Worm (Caenorhabditis elegans) whole organism, young adult: ENCODE data around the gene nhr-120.
A peak's percentile ranks its signal among the peaks of the same experiment; 100 is the strongest.

ENCODE experiments used
- B0261.1 ChIP-seq: sonication (generic microtip); optimal IDR thresholded peaks from 2 replicates; lab custom pipeline; 2016; ENCODE audit warnings: mild to moderate bottlenecking, missing genetic modification characterization, moderate library complexity, missing compliant biosample characterization
- C06A6.2 ChIP-seq: fragments of 200-800 bp; sonication (Bioruptor generic); conservative IDR thresholded peaks from 2 replicates; pipeline ENCODE4 v1.3.6; 2022; ENCODE audit warnings: missing genetic modification characterization, missing compliant biosample characterization
- D2030.7 ChIP-seq: fragments of 200-800 bp; sonication (Bioruptor generic); IDR thresholded peaks from 2 replicates; pipeline ENCODE4 v1.3.6; 2022; ENCODE audit warnings: missing genetic modification reagents, missing genetic modification characterization, missing compliant biosample characterization
- F10E7.11 ChIP-seq: sonication (generic microtip); optimal IDR thresholded peaks from 2 replicates; lab custom pipeline; 2017; ENCODE audit warnings: mild to moderate bottlenecking, missing genetic modification characterization, moderate library complexity, missing compliant biosample characterization
- F23B12.7 ChIP-seq: sonication (generic microtip); optimal IDR thresholded peaks from 2 replicates; lab custom pipeline; 2017; ENCODE audit warnings: missing genetic modification characterization, mild to moderate bottlenecking, missing compliant biosample characterization, antibody characterized with exemption, moderate library complexity; ENCODE audit not compliant: insufficient read depth
- F37B4.10 ChIP-seq: fragments of 200-800 bp; sonication (Bioruptor generic); IDR thresholded peaks from 2 replicates; pipeline ENCODE4 v1.3.6; 2022; ENCODE audit warnings: missing genetic modification characterization, missing compliant biosample characterization
- F49E8.2 ChIP-seq: sonication (generic microtip); optimal IDR thresholded peaks from 3 replicates; lab custom pipeline; 2017; ENCODE audit warnings: missing genetic modification characterization, mild to moderate bottlenecking, missing compliant biosample characterization, antibody characterized with exemption, moderate library complexity; ENCODE audit not compliant: insufficient read depth
- F57A8.1 ChIP-seq: fragments of 200-800 bp; sonication (Bioruptor generic); optimal IDR thresholded peaks from 2 replicates; lab custom pipeline; 2018; ENCODE audit warnings: mild to moderate bottlenecking, missing genetic modification characterization, moderate library complexity, missing compliant biosample characterization
- F57C9.4 ChIP-seq: sonication (generic microtip); optimal IDR thresholded peaks from 2 replicates; lab custom pipeline; 2017; ENCODE audit warnings: mild to moderate bottlenecking, missing genetic modification characterization, missing compliant biosample characterization
- K12H6.12 ChIP-seq: fragments of 200-800 bp; sonication (Bioruptor generic); optimal IDR thresholded peaks from 2 replicates; lab custom pipeline; 2018; ENCODE audit warnings: mild to moderate bottlenecking, missing genetic modification characterization, missing compliant biosample characterization
- T26A5.8 ChIP-seq: sonication (generic microtip); optimal IDR thresholded peaks from 2 replicates; lab custom pipeline; 2016; ENCODE audit warnings: missing genetic modification characterization, missing compliant biosample characterization
- Y67H2A.10 ChIP-seq: fragments of 200-800 bp; sonication (Bioruptor generic); conservative IDR thresholded peaks from 2 replicates; pipeline ENCODE4 v1.3.6; 2022; ENCODE audit warnings: missing genetic modification reagents, missing genetic modification characterization, missing compliant biosample characterization
- Y79H2A.3 ChIP-seq: fragments of 200-800 bp; sonication (Bioruptor generic); conservative IDR thresholded peaks from 2 replicates; pipeline ENCODE4 v1.3.6; 2022; ENCODE audit warnings: missing genetic modification reagents, missing genetic modification characterization, missing compliant biosample characterization
- akir-1 ChIP-seq: fragments of 200-800 bp; sonication (Bioruptor generic); optimal IDR thresholded peaks from 2 replicates; lab custom pipeline; 2018; ENCODE audit warnings: mild to moderate bottlenecking, missing genetic modification characterization, moderate library complexity, missing compliant biosample characterization
- ama-1 ChIP-seq, 3 experiments: fragments of 150-350 bp in 1 of 3; sonication (generic microtip) in 2 of 3; optimal IDR thresholded peaks; 2 replicates each; lab custom pipeline; 2014 to 2018; ENCODE audit warnings: missing biosample characterization in 2 of 3, missing genetic modification characterization in 2 of 3, missing genetic modification reagents in 2 of 3
- aptf-3 ChIP-seq: fragments of 200-800 bp; sonication (Bioruptor generic); IDR thresholded peaks from 2 replicates; pipeline ENCODE4 v1.3.6; 2022; ENCODE audit warnings: missing genetic modification characterization, missing compliant biosample characterization
- atf-7 ChIP-seq: sonication (generic microtip); optimal IDR thresholded peaks from 2 replicates; lab custom pipeline; 2017; ENCODE audit warnings: mild to moderate bottlenecking, missing genetic modification characterization, missing compliant biosample characterization
- athp-1 ChIP-seq: sonication (generic microtip); optimal IDR thresholded peaks from 2 replicates; lab custom pipeline; 2017; ENCODE audit warnings: mild to moderate bottlenecking, missing genetic modification characterization, missing compliant biosample characterization
- ccch-3 ChIP-seq: fragments of 200-800 bp; sonication (Bioruptor generic); optimal IDR thresholded peaks from 2 replicates; lab custom pipeline; 2018; ENCODE audit warnings: mild to moderate bottlenecking, missing genetic modification characterization, missing compliant biosample characterization
- cebp-1 ChIP-seq, 2 experiments: fragments of 200-800 bp in 1 of 2; sonication (Bioruptor generic) in 1 of 2; sonication (generic microtip) in 1 of 2; IDR thresholded peaks in 1 of 2; optimal IDR thresholded peaks in 1 of 2; 2 replicates each; pipeline versions ENCODE4 v1.3.6 to Lab custom; 2017 to 2022; ENCODE audit warnings: missing compliant biosample characterization in 2 of 2, missing genetic modification characterization in 2 of 2, mild to moderate bottlenecking in 1 of 2, missing genetic modification reagents in 1 of 2, moderate library complexity in 1 of 2
- ceh-40 ChIP-seq: fragments of 200-800 bp; sonication (Bioruptor generic); IDR thresholded peaks from 2 replicates; pipeline ENCODE4 v1.3.6; 2022; ENCODE audit warnings: missing genetic modification characterization, missing compliant biosample characterization
- chd-7 ChIP-seq: sonication (generic microtip); optimal IDR thresholded peaks from 2 replicates; lab custom pipeline; 2016; ENCODE audit warnings: mild to moderate bottlenecking, missing genetic modification characterization, moderate library complexity, missing compliant biosample characterization
- die-1 ChIP-seq: sonication (generic microtip); optimal IDR thresholded peaks from 2 replicates; lab custom pipeline; 2016; ENCODE audit warnings: missing genotype, mild to moderate bottlenecking, missing genetic modification characterization, missing compliant biosample characterization
- dpff-1 ChIP-seq: sonication (generic microtip); optimal IDR thresholded peaks from 2 replicates; lab custom pipeline; 2017; ENCODE audit warnings: mild to moderate bottlenecking, missing genetic modification characterization, missing compliant biosample characterization
- efl-1 ChIP-seq: fragments of 150-350 bp; optimal IDR thresholded peaks from 2 replicates; lab custom pipeline; 2014; ENCODE audit warnings: missing biosample characterization, missing genetic modification reagents, missing genetic modification characterization
- hlh-26 ChIP-seq: fragments of 200-800 bp; sonication (Bioruptor generic); conservative IDR thresholded peaks from 2 replicates; pipeline ENCODE4 v1.3.6; 2022; ENCODE audit warnings: missing genetic modification reagents, missing genetic modification characterization, missing compliant biosample characterization
- hrde-1 ChIP-seq: sonication (generic microtip); optimal IDR thresholded peaks from 2 replicates; lab custom pipeline; 2016; ENCODE audit warnings: missing genetic modification characterization, mild to moderate bottlenecking, missing compliant biosample characterization, moderate library complexity, missing genotype, missing genetic modification reagents, borderline replicate concordance
- lin-40 ChIP-seq: sonication (generic microtip); optimal IDR thresholded peaks from 2 replicates; lab custom pipeline; 2016; ENCODE audit warnings: missing genetic modification characterization, mild to moderate bottlenecking, missing compliant biosample characterization, missing genotype, missing genetic modification reagents
- lir-1 ChIP-seq: fragments of 200-800 bp; sonication (Bioruptor generic); conservative IDR thresholded peaks from 2 replicates; pipeline ENCODE4 v1.3.6; 2022; ENCODE audit warnings: missing genetic modification reagents, missing genetic modification characterization, missing compliant biosample characterization
- mcd-1 ChIP-seq: fragments of 200-800 bp; sonication (Bioruptor generic); IDR thresholded peaks from 2 replicates; pipeline ENCODE4 v1.3.6; 2022; ENCODE audit warnings: missing genetic modification reagents, missing genetic modification characterization, missing compliant biosample characterization
- mes-4 ChIP-seq: sonication (generic microtip); optimal IDR thresholded peaks from 2 replicates; lab custom pipeline; 2016; ENCODE audit warnings: missing genotype, missing genetic modification characterization, missing compliant biosample characterization
- nfya-2 ChIP-seq: fragments of 200-800 bp; sonication (Bioruptor generic); IDR thresholded peaks from 2 replicates; pipeline ENCODE4 v1.3.6; 2022; ENCODE audit warnings: missing genetic modification reagents, missing genetic modification characterization, missing compliant biosample characterization
- nfyb-1 ChIP-seq: fragments of 200-800 bp; sonication (Bioruptor generic); IDR thresholded peaks from 2 replicates; pipeline ENCODE4 v1.3.6; 2022; ENCODE audit warnings: missing genetic modification reagents, missing genetic modification characterization, missing compliant biosample characterization
- nhr-179 ChIP-seq: sonication (generic microtip); optimal IDR thresholded peaks from 2 replicates; lab custom pipeline; 2016; ENCODE audit warnings: mild to moderate bottlenecking, missing genetic modification characterization, missing compliant biosample characterization
- nhr-90 ChIP-seq: sonication (generic microtip); optimal IDR thresholded peaks from 2 replicates; lab custom pipeline; 2016; ENCODE audit warnings: missing genotype, mild to moderate bottlenecking, missing genetic modification characterization, missing compliant biosample characterization
- rec-8 ChIP-seq, 2 experiments: sonication (generic microtip); optimal IDR thresholded peaks; 2 replicates each; lab custom pipeline; 2016; ENCODE audit warnings: mild to moderate bottlenecking in 2 of 2, missing genetic modification characterization in 2 of 2, missing genetic modification reagents in 2 of 2, missing genotype in 2 of 2, missing biosample characterization in 1 of 2, missing compliant biosample characterization in 1 of 2, moderate library complexity in 1 of 2
- snpc-1.3 ChIP-seq: sonication (generic microtip); optimal IDR thresholded peaks from 2 replicates; lab custom pipeline; 2017; ENCODE audit warnings: missing genetic modification characterization, mild to moderate bottlenecking, missing compliant biosample characterization, antibody characterized with exemption, moderate library complexity, missing genotype, missing genetic modification reagents; ENCODE audit not compliant: insufficient read depth
- snpc-3.4 ChIP-seq: sonication (generic microtip); optimal IDR thresholded peaks from 2 replicates; lab custom pipeline; 2017; ENCODE audit warnings: missing genetic modification characterization, mild to moderate bottlenecking, missing compliant biosample characterization, antibody characterized with exemption, moderate library complexity, missing genotype, missing genetic modification reagents
- tbp1 ChIP-seq: fragments of 200-800 bp; sonication (Bioruptor generic); optimal IDR thresholded peaks from 2 replicates; lab custom pipeline; 2018; ENCODE audit warnings: mild to moderate bottlenecking, missing genetic modification characterization, missing compliant biosample characterization
- tlf-1 ChIP-seq: fragments of 200-800 bp; sonication (Bioruptor generic); optimal IDR thresholded peaks from 2 replicates; lab custom pipeline; 2018; ENCODE audit warnings: mild to moderate bottlenecking, missing genetic modification characterization, missing compliant biosample characterization
- unc-130 ChIP-seq: sonication (generic microtip); optimal IDR thresholded peaks from 2 replicates; lab custom pipeline; 2016; ENCODE audit warnings: missing genetic modification reagents, missing genetic modification characterization, missing compliant biosample characterization
- unc-62 ChIP-seq: fragments of 150-350 bp; optimal IDR thresholded peaks from 2 replicates; lab custom pipeline; 2014; ENCODE audit warnings: missing biosample characterization, missing genetic modification reagents, missing genetic modification characterization
- xnd-1 ChIP-seq: sonication (generic microtip); optimal IDR thresholded peaks from 2 replicates; lab custom pipeline; 2016; ENCODE audit warnings: missing genotype, missing genetic modification reagents, missing genetic modification characterization, missing compliant biosample characterization
- zim-3 ChIP-seq: sonication (generic microtip); optimal IDR thresholded peaks from 2 replicates; lab custom pipeline; 2017; ENCODE audit warnings: mild to moderate bottlenecking, missing genetic modification characterization, moderate library complexity, missing compliant biosample characterization

Gene nhr-120

ce11 chrX:6597089-6597488, 43.3 kb downstream of the nhr-120 start, which contains the start of gene ttr-6:
Gene ttr-6, minus strand, starts transcription at chrX:6597121.
- no peak for TF ChIP-seq cebp-1 (GFP tag; IDR thresholded peaks at IDR 0.05; lab: Robert Waterston, UW)
- TF ChIP-seq cebp-1 (tag; optimal IDR thresholded peaks at IDR 0.05; lab: Kevin White, UChicago): no peak
- no peak for TF ChIP-seq xnd-1 (tag; lab: Kevin White, UChicago)
- TF ChIP-seq ccch-3 (GFP tag; lab: Kevin White, UChicago): no peak
- no peak for TF ChIP-seq efl-1
- TF ChIP-seq F23B12.7 (tag; lab: Kevin White, UChicago): no peak
- TF ChIP-seq dpff-1: no peak
- TF ChIP-seq chd-7 (tag; lab: Kevin White, UChicago): no peak
- TF ChIP-seq F57A8.1 (GFP tag; lab: Kevin White, UChicago): no peak
- no peak for TF ChIP-seq unc-130 (GFP tag; lab: Kevin White, UChicago)

- TF ChIP-seq F49E8.2 (tag; lab: Kevin White, UChicago) (no peak), T26A5.8 (tag; lab: Kevin White, UChicago) (peak; percentile 47), tbp1 (GFP tag; lab: Kevin White, UChicago) (peak; percentile 99), ceh-40 (GFP tag; lab: Robert Waterston, UW) (peak; percentile 83; the same call in 1 of the 2 replicates), akir-1 (no peak), athp-1 (tag; lab: Kevin White, UChicago) (peak; percentile 78), D2030.7 (peak; percentile 68), rec-8 (tag; optimal IDR thresholded peaks at IDR 0.05; lab: Kevin White, UChicago) (peak; percentile 78 to 91), hlh-26 (GFP tag; lab: Robert Waterston, UW) (no peak), F10E7.11 (tag; lab: Kevin White, UChicago) (no peak), die-1 (peak; percentile 89), nfyb-1 (GFP tag; lab: Robert Waterston, UW) (peak; percentile 87), dpff-1 (peak; percentile 32), nhr-179 (tag; lab: Kevin White, UChicago) (peak; percentile 67), mes-4 (tag; lab: Kevin White, UChicago) (peak; percentile 65), C06A6.2 (GFP tag; lab: Robert Waterston, UW) (no peak), snpc-3.4 (tag; lab: Kevin White, UChicago) (peak; percentile 87), mcd-1 (GFP tag; lab: Robert Waterston, UW) (peak; percentile 54; the same call in 1 of the 2 replicates), B0261.1 (tag; lab: Kevin White, UChicago) (peak; percentile 96), aptf-3 (GFP tag; lab: Robert Waterston, UW) (peak; percentile 88; the same call in 1 of the 2 replicates), nhr-90 (tag; lab: Kevin White, UChicago) (peak; percentile 87), lin-40 (tag; lab: Kevin White, UChicago) (peak; percentile 82), chd-7 (tag; lab: Kevin White, UChicago) (peak; percentile 84), F57C9.4 (no peak), Y79H2A.3 (no peak), hrde-1 (tag; lab: Kevin White, UChicago) (peak; percentile 56), nfya-2 (GFP tag; lab: Robert Waterston, UW) (no peak), tlf-1 (GFP tag; lab: Kevin White, UChicago) (peak; percentile 21), Y67H2A.10 (no peak), unc-130 (GFP tag; lab: Kevin White, UChicago) (peak; percentile 32), ama-1 (optimal IDR thresholded peaks at IDR 0.05; lab: Kevin White, UChicago) (no peak), ama-1 (GFP tag; optimal IDR thresholded peaks at IDR 0.05; lab: Kevin White, UChicago) (peak; percentile 71 to 89), unc-62 (no peak), K12H6.12 (peak; percentile 40), zim-3 (tag; lab: Kevin White, UChicago) (peak; percentile 77), atf-7 (tag; lab: Kevin White, UChicago) (peak; percentile 52), lir-1 (GFP tag; lab: Robert Waterston, UW) (peak; percentile 43; the same call in 1 of the 2 replicates), snpc-1.3 (tag; lab: Kevin White, UChicago) (peak; percentile 93), F37B4.10 (GFP tag; lab: Robert Waterston, UW) (0 out of 2 replicates have a peak, but pooled peaks have one; percentile 26)
These were observed 47.1 kb downstream of the nhr-120 start for ce11 chrX:6593178-6593786.
